Fruit fly (Drosophila melanogaster): Measurements from ENCODE around the gene CG31751.

CG31751 gene

dm6 chr2L:18665952-18666606 lies 10.9 kb upstream of the CG31751 start (continued):
- TF ChIP-seq Ets65A (GFP tag) (peak; percentile 92), ttk (GFP tag; IDR thresholded peaks at IDR 0.05) (no peak; the same call in 1 of the 2 replicates), ewg (GFP tag; optimal IDR thresholded peaks at IDR 0.05) (no peak), NC2α (GFP tag; optimal IDR thresholded peaks at IDR 0.05) (peak; percentile 58), Atf-2 (GFP tag; optimal IDR thresholded peaks at IDR 0.05) (peak; percentile 4), wdn (GFP tag; IDR thresholded peaks at IDR 0.05) (no peak), CTCF (GFP tag; optimal IDR thresholded peaks at IDR 0.05) (peak; percentile 98), kah (GFP tag; optimal IDR thresholded peaks at IDR 0.05) (no peak), D19A (tag; optimal IDR thresholded peaks at IDR 0.05) (peak; percentile 39), dm (GFP tag; optimal IDR thresholded peaks at IDR 0.05) (peak; percentile 25), CG12155 (GFP tag; optimal IDR thresholded peaks at IDR 0.05) (peak; percentile 13), Hr78 (GFP tag; optimal IDR thresholded peaks at IDR 0.05) (no peak), CG14667 (GFP tag; IDR thresholded peaks at IDR 0.05) (peak; percentile 67), eve (GFP tag; optimal IDR thresholded peaks at IDR 0.05) (no peak), E2f2 (GFP tag; IDR thresholded peaks at IDR 0.05) (peak; percentile 27; the same call in 1 of the 2 replicates), CG6272 (GFP tag; IDR thresholded peaks at IDR 0.05) (peak; percentile 58; the same call in 1 of the 2 replicates), gfzf (GFP tag; optimal IDR thresholded peaks at IDR 0.05) (peak; percentile 13), CG14441 (GFP tag; IDR thresholded peaks at IDR 0.05) (peak; percentile 49; the same call in 1 of the 2 replicates), fd3F (GFP tag; optimal IDR thresholded peaks at IDR 0.05) (no peak), CG10366 (GFP tag; IDR thresholded peaks at IDR 0.05) (peak; percentile 56; the same call in 1 of the 2 replicates), her (GFP tag; optimal IDR thresholded peaks at IDR 0.05) (no peak), Poxn (GFP tag; IDR thresholded peaks at IDR 0.05) (no peak), Nf-YA (GFP tag; IDR thresholded peaks at IDR 0.05) (no peak), hbn (GFP tag; IDR thresholded peaks at IDR 0.05; ENCODE audit: partially characterized antibody) (no peak), CG17359 (tag; optimal IDR thresholded peaks at IDR 0.05) (peak; percentile 34), CG6813 (GFP tag; optimal IDR thresholded peaks at IDR 0.05) (peak; percentile 13), CG10979 (tag; optimal IDR thresholded peaks at IDR 0.05) (peak; percentile 43), btn (GFP tag; optimal IDR thresholded peaks at IDR 0.05) (peak; percentile 30), H15 (GFP tag; IDR thresholded peaks at IDR 0.05) (peak; percentile 39; the same call in 1 of the 3 replicates), Ets97D (GFP tag; optimal IDR thresholded peaks at IDR 0.05) (peak; percentile 54), ind (GFP tag; optimal IDR thresholded peaks at IDR 0.05) (peak; percentile 42), CG11247 (GFP tag; IDR thresholded peaks at IDR 0.05) (peak; percentile 82), Ptx1 (GFP tag; IDR thresholded peaks at IDR 0.05) (peak; percentile 61), Jarid2 (GFP tag; optimal IDR thresholded peaks at IDR 0.05) (peak; percentile 49), Hmr (GFP tag; optimal IDR thresholded peaks at IDR 0.05) (peak; percentile 61), CG15696 (tag; optimal IDR thresholded peaks at IDR 0.05) (peak; percentile 52), CG15073 (GFP tag; optimal IDR thresholded peaks at IDR 0.05) (no peak), emc (GFP tag; optimal IDR thresholded peaks at IDR 0.05) (peak; percentile 57), sens (GFP tag) (peak; percentile 77), Camta (GFP tag; optimal IDR thresholded peaks at IDR 0.05) (peak; percentile 55), HLHmδ (GFP tag; optimal IDR thresholded peaks at IDR 0.05) (no peak), HmgZ (tag; optimal IDR thresholded peaks at IDR 0.05) (peak; percentile 70), ems (GFP tag; optimal IDR thresholded peaks at IDR 0.05) (peak; percentile 31), al (GFP tag; IDR thresholded peaks at IDR 0.05) (no peak), BtbVII (GFP tag; optimal IDR thresholded peaks at IDR 0.05) (no peak), CG15269 (tag; optimal IDR thresholded peaks at IDR 0.05) (no peak), seq (GFP tag; IDR thresholded peaks at IDR 0.05) (no peak), pan (optimal IDR thresholded peaks at IDR 0.05) (no peak), pan (GFP tag; optimal IDR thresholded peaks at IDR 0.05 in 1 of 2, IDR thresholded peaks at IDR 0.05 in 1 of 2) (no peak), CG15601 (tag; optimal IDR thresholded peaks at IDR 0.05) (peak; percentile 45), CG13424 (tag; optimal IDR thresholded peaks at IDR 0.05) (peak; percentile 10)

Measured in whole organism, embryonic.